Worm (Caenorhabditis elegans): ENCODE measurements around the gene Y45F10D.15.

Gene Y45F10D.15

DNA sequence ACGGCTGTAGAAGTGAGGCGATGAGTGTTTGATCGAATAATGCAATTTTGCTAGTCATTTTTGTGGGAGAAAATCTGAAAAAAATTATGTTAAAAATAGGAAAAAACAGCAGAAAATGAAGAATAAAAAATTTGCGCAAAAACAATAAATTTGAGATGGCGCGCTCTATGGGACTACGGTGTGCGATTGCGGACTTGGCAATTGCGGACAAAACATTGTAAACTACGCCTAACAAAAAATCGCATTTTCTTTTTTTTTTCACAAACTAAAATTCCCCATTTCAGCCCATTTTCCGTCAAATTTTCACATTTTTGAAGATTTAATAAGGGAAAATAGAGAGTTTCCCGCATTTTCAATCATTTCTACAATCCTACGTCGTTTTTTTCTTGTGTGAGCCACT, 32.1 kb downstream of the Y45F10D.15 start, which contains the start of the genes sas-6 and Y45F10D.7 (continued):
- no peak for TF ChIP-seq lin-39 (tag; optimal IDR thresholded peaks at IDR 0.05)
- TF ChIP-seq F16B12.6 (tag; optimal IDR thresholded peaks at IDR 0.05) = peak; percentile 97
- peak; percentile 60 for TF ChIP-seq fos-1 (tag; optimal IDR thresholded peaks at IDR 0.05)
- TF ChIP-seq sptf-1 (tag; optimal IDR thresholded peaks at IDR 0.05) = no peak
- no peak for TF ChIP-seq nhr-76 (tag; optimal IDR thresholded peaks at IDR 0.05)
- TF ChIP-seq dpl-1 (GFP tag; optimal IDR thresholded peaks at IDR 0.05) = peak; percentile 91 to 95 (median 94)
- peak; percentile 75 for TF ChIP-seq skn-1 (tag; optimal IDR thresholded peaks at IDR 0.05)
- peak; percentile 98 to 99 for TF ChIP-seq lsy-2 (tag; optimal IDR thresholded peaks at IDR 0.05)
- TF ChIP-seq grh-1 (GFP tag; IDR thresholded peaks at IDR 0.05) = no peak
- TF ChIP-seq lin-14 (GFP tag; optimal IDR thresholded peaks at IDR 0.05) = no peak
- peak; percentile 12 to 83 (median 28) for TF ChIP-seq ceh-82 (tag; optimal IDR thresholded peaks at IDR 0.05)
- TF ChIP-seq ceh-63 (GFP tag; optimal IDR thresholded peaks at IDR 0.05) = no peak
- no peak for TF ChIP-seq hlh-17 (GFP tag; optimal IDR thresholded peaks at IDR 0.05; ENCODE audit: borderline replicate concordance)
- peak; percentile 29 for TF ChIP-seq swsn-7 (tag; optimal IDR thresholded peaks at IDR 0.05)
- TF ChIP-seq ceh-90 (tag; optimal IDR thresholded peaks at IDR 0.05) = no peak
- no peak for TF ChIP-seq zag-1 (tag; optimal IDR thresholded peaks at IDR 0.05)
- peak; percentile 32 for TF ChIP-seq C04F5.9 (tag; optimal IDR thresholded peaks at IDR 0.05)
- TF ChIP-seq irx-1 (tag; optimal IDR thresholded peaks at IDR 0.05) = peak; percentile 4
- peak; percentile 14 for TF ChIP-seq nhr-90 (tag; optimal IDR thresholded peaks at IDR 0.05; ENCODE audit: poor library complexity)
- TF ChIP-seq nhr-71 (tag; optimal IDR thresholded peaks at IDR 0.05) = peak; percentile 69
- peak; percentile 51 for TF ChIP-seq fkh-8 (tag; optimal IDR thresholded peaks at IDR 0.05)
- no peak for TF ChIP-seq unc-62 (GFP tag; optimal IDR thresholded peaks at IDR 0.05)
- TF ChIP-seq pax-3 (tag; optimal IDR thresholded peaks at IDR 0.05) = peak; percentile 18
- peak; percentile 91 to 97 for TF ChIP-seq lin-35 (GFP tag; optimal IDR thresholded peaks at IDR 0.05)
- TF ChIP-seq mdl-1 (tag; optimal IDR thresholded peaks at IDR 0.05) = peak in 1 of 2 experiments; percentile 43
- TF ChIP-seq snu-23 (GFP tag; optimal IDR thresholded peaks at IDR 0.05) = peak; percentile 81
- TF ChIP-seq ceh-88 (GFP tag; IDR thresholded peaks at IDR 0.05) = no peak
- TF ChIP-seq nhr-77 (tag; optimal IDR thresholded peaks at IDR 0.05) = peak; percentile 6
- TF ChIP-seq dsc-1 (tag; optimal IDR thresholded peaks at IDR 0.05) = peak; percentile 23
- TF ChIP-seq aly-2 (tag; optimal IDR thresholded peaks at IDR 0.05) = no peak
- TF ChIP-seq zip-4 (GFP tag; optimal IDR thresholded peaks at IDR 0.05) = no peak

- no peak for TF ChIP-seq ama-1 (optimal IDR thresholded peaks at IDR 0.05)
- no peak for TF ChIP-seq unc-62 (GFP tag; optimal IDR thresholded peaks at IDR 0.05)
- peak in 1 of 2 experiments; percentile 28 for TF ChIP-seq lsy-2 (tag; optimal IDR thresholded peaks at IDR 0.05)
- TF ChIP-seq lin-14 (GFP tag; optimal IDR thresholded peaks at IDR 0.05) = peak; percentile 17
- peak in 1 of 3 experiments; percentile 12 for TF ChIP-seq dpl-1 (GFP tag; optimal IDR thresholded peaks at IDR 0.05)
- no peak for TF ChIP-seq snu-23 (GFP tag; optimal IDR thresholded peaks at IDR 0.05)
- TF ChIP-seq unc-130 (tag; optimal IDR thresholded peaks at IDR 0.05) = no peak
These were observed 34.1 kb downstream of the Y45F10D.15 start, which contains the start of gene icap-1 for ce11 chrIV:13786690-13787089. icap-1 (minus strand) TSS chrIV:13786961.

- TF ChIP-seq ceh-63 (GFP tag; optimal IDR thresholded peaks at IDR 0.05) (no peak), jun-1 (tag; optimal IDR thresholded peaks at IDR 0.05) (no peak), nhr-71 (tag; optimal IDR thresholded peaks at IDR 0.05) (no peak), elt-3 (tag; optimal IDR thresholded peaks at IDR 0.05) (no peak), egl-27 (tag; optimal IDR thresholded peaks at IDR 0.05) (no peak), lin-39 (tag; optimal IDR thresholded peaks at IDR 0.05) (no peak), ceh-82 (tag; optimal IDR thresholded peaks at IDR 0.05) (no peak), pax-3 (tag; optimal IDR thresholded peaks at IDR 0.05) (no peak), swsn-7 (tag; optimal IDR thresholded peaks at IDR 0.05) (no peak), hlh-17 (GFP tag; optimal IDR thresholded peaks at IDR 0.05; ENCODE audit: borderline replicate concordance) (no peak), ztf-4 (tag; optimal IDR thresholded peaks at IDR 0.05) (no peak), efl-3 (GFP tag; optimal IDR thresholded peaks at IDR 0.05) (no peak), alr-1 (tag; optimal IDR thresholded peaks at IDR 0.05; ENCODE audit: borderline replicate concordance) (no peak), fos-1 (tag; optimal IDR thresholded peaks at IDR 0.05) (no peak), snu-23 (GFP tag; optimal IDR thresholded peaks at IDR 0.05) (no peak), unc-30 (tag; optimal IDR thresholded peaks at IDR 0.05) (no peak)
These were observed 35.2 kb downstream of the Y45F10D.15 start, which contains the start of gene lact-9 for ce11 chrIV:13785545-13785944. lact-9 (minus strand) TSS chrIV:13785645.

Measured in whole organism, L1 larva.